Fruit fly (Drosophila melanogaster) whole organism, embryonic: ENCODE data around the gene Nf-YC.

Experiments
- B-H1 ChIP-seq: fragments of 200-800 bp; sonication (Bioruptor generic); IDR thresholded peaks from 3 replicates; pipeline ENCODE4 v1.3.6; 2022; ENCODE audit warnings: missing biosample characterization, missing genetic modification characterization
- CG11085 ChIP-seq: fragments of 200-800 bp; sonication (Bioruptor generic); IDR thresholded peaks from 2 replicates; pipeline ENCODE4 v1.3.6; 2022; ENCODE audit warnings: missing biosample characterization, missing genetic modification characterization
- CG11504 ChIP-seq: fragments of 200-800 bp; sonication (Bioruptor generic); optimal IDR thresholded peaks from 3 replicates; lab custom pipeline; 2019; ENCODE audit warnings: missing biosample characterization, mild to moderate bottlenecking, missing genetic modification characterization, moderate library complexity
- CG12769 ChIP-seq: fragments of 200-800 bp; sonication (Bioruptor generic); optimal IDR thresholded peaks from 2 replicates; lab custom pipeline; 2019; ENCODE audit warnings: missing biosample characterization, mild to moderate bottlenecking, missing genetic modification characterization, moderate library complexity
- CG12942 ChIP-seq: fragments of 200-800 bp; sonication (Bioruptor generic); optimal IDR thresholded peaks from 3 replicates; lab custom pipeline; 2016; ENCODE audit warnings: missing biosample characterization, missing genetic modification characterization
- CG14710 ChIP-seq: fragments of 200-800 bp; sonication (Bioruptor generic); optimal IDR thresholded peaks from 3 replicates; lab custom pipeline; 2019; ENCODE audit warnings: missing biosample characterization, mild to moderate bottlenecking, missing genetic modification characterization, moderate library complexity
- CG15479 ChIP-seq: fragments of 200-800 bp; sonication (Bioruptor generic); optimal IDR thresholded peaks from 3 replicates; lab custom pipeline; 2019; ENCODE audit warnings: missing biosample characterization, mild to moderate bottlenecking, missing genetic modification characterization, moderate library complexity
- CG15514 ChIP-seq: fragments of 200-800 bp; sonication (Bioruptor generic); optimal IDR thresholded peaks from 3 replicates; lab custom pipeline; 2017; ENCODE audit warnings: missing biosample characterization, missing genetic modification characterization, mild to moderate bottlenecking, moderate library complexity, missing genetic modification reagents
- CG1603 ChIP-seq: fragments of 200-800 bp; sonication (Bioruptor generic); optimal IDR thresholded peaks from 2 replicates; lab custom pipeline; 2019; ENCODE audit warnings: missing biosample characterization, mild to moderate bottlenecking, missing genetic modification characterization, moderate library complexity
- CG16815 ChIP-seq: fragments of 200-800 bp; sonication (Bioruptor generic); optimal IDR thresholded peaks from 3 replicates; lab custom pipeline; 2017; ENCODE audit warnings: missing biosample characterization, mild to moderate bottlenecking, missing genetic modification characterization
- CG17359 ChIP-seq: fragments of 200-800 bp; sonication (Bioruptor generic); optimal IDR thresholded peaks from 3 replicates; lab custom pipeline; 2018; ENCODE audit warnings: missing biosample characterization, mild to moderate bottlenecking, missing genetic modification characterization, moderate library complexity
- CG18262 ChIP-seq: fragments of 200-800 bp; optimal IDR thresholded peaks from 3 replicates; lab custom pipeline; 2019; ENCODE audit warnings: missing biosample characterization, mild to moderate bottlenecking, missing genetic modification characterization, moderate library complexity
- CG2712 ChIP-seq: fragments of 200-800 bp; optimal IDR thresholded peaks from 3 replicates; lab custom pipeline; 2019; ENCODE audit warnings: missing biosample characterization, mild to moderate bottlenecking, missing genetic modification characterization, moderate library complexity
- CG30403 ChIP-seq: fragments of 200-800 bp; sonication (Bioruptor generic); optimal IDR thresholded peaks from 3 replicates; lab custom pipeline; 2016; ENCODE audit warnings: missing biosample characterization, missing genetic modification characterization
- CG6689 ChIP-seq: fragments of 200-800 bp; sonication (Bioruptor generic); IDR thresholded peaks from 2 replicates; pipeline ENCODE4 v1.3.6; 2022; ENCODE audit warnings: missing biosample characterization, missing genetic modification characterization
- CG8388 ChIP-seq: fragments of 200-800 bp; sonication (Bioruptor generic); optimal IDR thresholded peaks from 2 replicates; lab custom pipeline; 2019; ENCODE audit warnings: missing biosample characterization, mild to moderate bottlenecking, missing genetic modification characterization, moderate library complexity
- Doc2 ChIP-seq: fragments of 200-800 bp; sonication (Bioruptor generic); IDR thresholded peaks from 2 replicates; pipeline ENCODE4 v1.3.6; 2022; ENCODE audit warnings: missing biosample characterization, missing genetic modification characterization
- Gug ChIP-seq: fragments of 200-800 bp; sonication (Bioruptor generic); IDR thresholded peaks from 4 replicates; pipeline ENCODE4 v1.3.6; 2022; ENCODE audit warnings: missing biosample characterization, missing genetic modification characterization
- HHEX ChIP-seq: fragments of 200-800 bp; sonication (Bioruptor generic); optimal IDR thresholded peaks from 3 replicates; lab custom pipeline; 2017; ENCODE audit warnings: missing biosample characterization, mild to moderate bottlenecking, missing genetic modification characterization, missing genetic modification reagents
- MBD-R2 ChIP-seq: fragments of 200-800 bp; sonication (Bioruptor generic); IDR thresholded peaks from 2 replicates; pipeline ENCODE4 v1.3.6; 2022; ENCODE audit warnings: missing biosample characterization, missing genetic modification characterization
- MTF-1 ChIP-seq: fragments of 200-800 bp; sonication (Bioruptor generic); optimal IDR thresholded peaks from 2 replicates; lab custom pipeline; 2018; ENCODE audit warnings: missing biosample characterization, mild to moderate bottlenecking, missing genetic modification characterization, borderline replicate concordance
- Med ChIP-seq: fragments of 200-800 bp; sonication (Bioruptor generic); peaks from one replicate; lab custom pipeline; 2016; ENCODE audit warnings: missing biosample characterization, missing genetic modification characterization, mild to moderate bottlenecking, inconsistent platforms, moderate library complexity
- Meics ChIP-seq: fragments of 200-800 bp; sonication (Bioruptor generic); optimal IDR thresholded peaks from 2 replicates; lab custom pipeline; 2017; ENCODE audit warnings: missing biosample characterization, mild to moderate bottlenecking, missing genetic modification characterization
- NC2β ChIP-seq: fragments of 200-800 bp; sonication (Bioruptor generic); optimal IDR thresholded peaks from 2 replicates; lab custom pipeline; 2016; ENCODE audit warnings: missing biosample characterization, missing genetic modification characterization
- Nf-YB ChIP-seq: fragments of 200-800 bp; sonication (Bioruptor generic); optimal IDR thresholded peaks from 3 replicates; lab custom pipeline; 2019; ENCODE audit warnings: missing biosample characterization, mild to moderate bottlenecking, missing genetic modification characterization, moderate library complexity
- Sox100B ChIP-seq: fragments of 200-800 bp; sonication (Bioruptor generic); optimal IDR thresholded peaks from 3 replicates; lab custom pipeline; 2018; ENCODE audit warnings: missing biosample characterization, mild to moderate bottlenecking, missing genetic modification characterization
- Ssrp ChIP-seq: fragments of 200-800 bp; sonication (Bioruptor generic); optimal IDR thresholded peaks from 2 replicates; lab custom pipeline; 2018; ENCODE audit warnings: missing biosample characterization, mild to moderate bottlenecking, missing genetic modification characterization, moderate library complexity
- Stat92E ChIP-seq, 3 experiments: fragments of >200 bp in 2 of 3; fragments of 200-800 bp in 1 of 3; sonication (Bioruptor generic) in 1 of 3; optimal IDR thresholded peaks; 2 replicates each; lab custom pipeline; 2017 to 2019; ENCODE audit warnings: missing biosample characterization in 3 of 3, missing genetic modification characterization in 3 of 3, mild to moderate bottlenecking in 1 of 3, moderate library complexity in 1 of 3
- ac ChIP-seq: fragments of 200-800 bp; sonication (Bioruptor generic); optimal IDR thresholded peaks from 3 replicates; lab custom pipeline; 2017; ENCODE audit warnings: missing biosample characterization, mild to moderate bottlenecking, missing genetic modification characterization
- ara ChIP-seq: fragments of 200-800 bp; sonication (Bioruptor generic); IDR thresholded peaks from 2 replicates; pipeline ENCODE4 v1.3.6; 2022; ENCODE audit warnings: missing biosample characterization, missing genetic modification characterization
- cg ChIP-seq: fragments of 200-800 bp; sonication (Bioruptor generic); optimal IDR thresholded peaks from 3 replicates; lab custom pipeline; 2019; ENCODE audit warnings: missing biosample characterization, mild to moderate bottlenecking, missing genetic modification characterization, moderate library complexity
- dpn ChIP-seq, 2 experiments: fragments of 200-800 bp; sonication (Bioruptor generic); optimal IDR thresholded peaks; 3 replicates each; lab custom pipeline; 2016; ENCODE audit warnings: missing biosample characterization in 2 of 2, missing genetic modification characterization in 2 of 2
- dysf ChIP-seq: fragments of 200-800 bp; sonication (Bioruptor generic); IDR thresholded peaks from 3 replicates; pipeline ENCODE4 v1.3.6; 2022; ENCODE audit warnings: missing biosample characterization, missing genetic modification characterization
- hb ChIP-seq: fragments of 200-800 bp; sonication (Bioruptor generic); IDR thresholded peaks from 3 replicates; pipeline ENCODE4 v1.3.6; 2022; ENCODE audit warnings: missing biosample characterization, missing genetic modification characterization; ENCODE audit not compliant: partially characterized antibody
- klu ChIP-seq: fragments of 200-800 bp; sonication (Bioruptor generic); IDR thresholded peaks from 2 replicates; pipeline ENCODE4 v1.3.6; 2022; ENCODE audit warnings: missing biosample characterization, missing genetic modification characterization
- lilli ChIP-seq: fragments of 200-800 bp; sonication (Bioruptor generic); optimal IDR thresholded peaks from 3 replicates; lab custom pipeline; 2016; ENCODE audit warnings: missing biosample characterization, missing genetic modification characterization
- lmd ChIP-seq: fragments of 200-800 bp; sonication (Bioruptor generic); IDR thresholded peaks from 2 replicates; pipeline ENCODE4 v1.3.6; 2022; ENCODE audit warnings: missing biosample characterization, missing genetic modification characterization
- lov ChIP-seq, 2 experiments: fragments of 200-800 bp in 1 of 2; fragments of >200 bp in 1 of 2; sonication (Bioruptor generic) in 1 of 2; IDR thresholded peaks in 1 of 2; optimal IDR thresholded peaks in 1 of 2; 2 replicates in 1 of 2; 3 replicates in 1 of 2; pipeline versions ENCODE4 v1.3.6 to Lab custom; 2017 to 2022; ENCODE audit warnings: missing biosample characterization in 1 of 2, missing genetic modification characterization in 1 of 2
- nmo ChIP-seq: fragments of 200-800 bp; sonication (Bioruptor generic); optimal IDR thresholded peaks from 2 replicates; lab custom pipeline; 2018; ENCODE audit warnings: missing biosample characterization, mild to moderate bottlenecking, missing genetic modification characterization, moderate library complexity
- pros ChIP-seq: fragments of 200-800 bp; sonication (Bioruptor generic); optimal IDR thresholded peaks from 3 replicates; lab custom pipeline; 2019; ENCODE audit warnings: missing biosample characterization, mild to moderate bottlenecking, missing genetic modification characterization, moderate library complexity
- rib ChIP-seq: fragments of 200-800 bp; sonication (Bioruptor generic); IDR thresholded peaks from 2 replicates; pipeline ENCODE4 v1.3.6; 2022; ENCODE audit warnings: missing biosample characterization, missing genetic modification characterization
- row ChIP-seq: fragments of 200-800 bp; sonication (Bioruptor generic); IDR thresholded peaks from 3 replicates; pipeline ENCODE4 v1.3.6; 2022; ENCODE audit warnings: missing biosample characterization, missing genetic modification characterization
- slbo ChIP-seq: fragments of 200-800 bp; sonication (Bioruptor generic); IDR thresholded peaks from 2 replicates; pipeline ENCODE4 v1.3.6; 2022; ENCODE audit warnings: missing biosample characterization, missing genetic modification characterization
- sr ChIP-seq: fragments of 200-800 bp; sonication (Bioruptor generic); IDR thresholded peaks from 3 replicates; pipeline ENCODE4 v1.3.6; 2022; ENCODE audit warnings: missing biosample characterization, missing genetic modification characterization
- stc ChIP-seq: fragments of 200-800 bp; sonication (Bioruptor generic); IDR thresholded peaks from 2 replicates; pipeline ENCODE4 v1.3.6; 2022; ENCODE audit warnings: missing biosample characterization, missing genetic modification characterization
- vvl ChIP-seq: fragments of 200-800 bp; sonication (Bioruptor generic); IDR thresholded peaks from 2 replicates; pipeline ENCODE4 v1.3.6; 2022; ENCODE audit warnings: missing biosample characterization, missing genetic modification characterization

The Nf-YC gene

dm6 chrX:6861523-6862077 is 40.9 kb upstream of the Nf-YC start (continued):
- no peak for TF ChIP-seq Nf-YB (GFP tag; lab: Kevin White, UChicago)
- peak; percentile 74; the same call in 3 of the 4 replicates for TF ChIP-seq Gug (GFP tag; lab: Robert Waterston, UW)
- no peak for TF ChIP-seq CG12942 (GFP tag; lab: Kevin White, UChicago)
- TF ChIP-seq klu, result peak; percentile 51
- peak; percentile 19 for TF ChIP-seq CG16815 (GFP tag; lab: Kevin White, UChicago)
- TF ChIP-seq ac (GFP tag; lab: Kevin White, UChicago), result no peak
- peak; percentile 53 for TF ChIP-seq Meics (GFP tag; lab: Kevin White, UChicago)
- TF ChIP-seq, all 482 proteins: peak for 265

dm6 chrX:6860413-6861089 is 39.8 kb upstream of the Nf-YC start:
- TF ChIP-seq lov (optimal IDR thresholded peaks at IDR 0.05; lab: Kevin White, UChicago), result no peak
- TF ChIP-seq lov (GFP tag; IDR thresholded peaks at IDR 0.05; lab: Robert Waterston, UW), result no peak
- TF ChIP-seq hb (GFP tag; lab: Robert Waterston, UW), result no peak
- TF ChIP-seq HHEX (GFP tag; lab: Kevin White, UChicago), result no peak
- TF ChIP-seq lmd (GFP tag; lab: Robert Waterston, UW), result peak; percentile 29; the same call in 1 of the 2 replicates
- no peak for TF ChIP-seq CG15479
- no peak for TF ChIP-seq B-H1
- TF ChIP-seq cg (GFP tag; lab: Kevin White, UChicago), result no peak
- TF ChIP-seq Med (GFP tag; lab: Kevin White, UChicago), result no peak
- peak; percentile 1 for TF ChIP-seq CG30403 (GFP tag; lab: Kevin White, UChicago)
- TF ChIP-seq Doc2 (GFP tag; lab: Robert Waterston, UW), result no peak
- no peak for TF ChIP-seq MTF-1
- TF ChIP-seq vvl (GFP tag; lab: Robert Waterston, UW), result peak; percentile 40
- no peak for TF ChIP-seq dpn (GFP tag; optimal IDR thresholded peaks at IDR 0.05; lab: Kevin White, UChicago)
- peak; percentile 16 for TF ChIP-seq nmo (GFP tag; lab: Kevin White, UChicago)
- TF ChIP-seq Sox100B, result peak; percentile 1
- TF ChIP-seq CG12769 (tag; lab: Kevin White, UChicago), result peak; percentile 5
- no peak for TF ChIP-seq lilli (GFP tag; lab: Kevin White, UChicago)
- 0 out of 2 replicates have a peak, but pooled peaks have one; percentile 38 for TF ChIP-seq stc (GFP tag; lab: Robert Waterston, UW)
- TF ChIP-seq row (GFP tag; lab: Robert Waterston, UW), result peak; percentile 44; the same call in 2 of the 3 replicates
- no peak for TF ChIP-seq MBD-R2
- TF ChIP-seq slbo (GFP tag; lab: Robert Waterston, UW), result no peak
- peak; percentile 18 for TF ChIP-seq CG14710 (tag; lab: Kevin White, UChicago)
- peak; percentile 39 for TF ChIP-seq CG2712
- TF ChIP-seq ara (GFP tag; lab: Robert Waterston, UW), result peak; percentile 46; the same call in 1 of the 2 replicates
- peak; percentile 23 for TF ChIP-seq CG15514 (GFP tag; lab: Kevin White, UChicago)
- 0 out of 2 replicates have a peak, but pooled peaks have one; percentile 10 for TF ChIP-seq rib
- peak; percentile 56 for TF ChIP-seq CG11504
- TF ChIP-seq dysf (GFP tag; lab: Robert Waterston, UW), result peak; percentile 59; the same call in 2 of the 3 replicates
- peak; percentile 55 for TF ChIP-seq CG18262
- peak; percentile 36 for TF ChIP-seq CG17359 (tag; lab: Kevin White, UChicago)
- TF ChIP-seq CG11085 (GFP tag; lab: Robert Waterston, UW), result no peak
- peak; percentile 26 for TF ChIP-seq CG8388 (GFP tag; lab: Kevin White, UChicago)
- peak in 1 of 3 experiments; percentile 51 for TF ChIP-seq Stat92E (GFP tag; optimal IDR thresholded peaks at IDR 0.05; lab: Kevin White, UChicago)
- TF ChIP-seq CG6689 (GFP tag; lab: Robert Waterston, UW), result peak; percentile 26; the same call in 1 of the 2 replicates
- TF ChIP-seq CG1603, result peak; percentile 4
- peak; percentile 10 for TF ChIP-seq pros
- peak; percentile 30 for TF ChIP-seq Ssrp
- TF ChIP-seq NC2β (GFP tag; lab: Kevin White, UChicago), result no peak
- TF ChIP-seq sr (GFP tag; lab: Robert Waterston, UW), result no peak
